Fruit fly (Drosophila melanogaster) whole organism, embryonic: Measurements from ENCODE around the gene fend.

Experiments used
- CG11247 ChIP-seq: fragments of 200-800 bp; sonication (Bioruptor generic); IDR thresholded peaks from 2 replicates; pipeline ENCODE4 v1.3.6; 2022; ENCODE audit warnings: missing biosample characterization, missing genetic modification characterization
- CG12155 ChIP-seq: fragments of 200-800 bp; sonication (Bioruptor generic); optimal IDR thresholded peaks from 3 replicates; lab custom pipeline; 2016; ENCODE audit warnings: missing biosample characterization, missing genetic modification characterization
- CG14050 ChIP-seq: fragments of 200-800 bp; sonication (Bioruptor generic); IDR thresholded peaks from 3 replicates; pipeline ENCODE4 v1.3.6; 2022; ENCODE audit warnings: missing biosample characterization, missing genetic modification characterization
- CG14441 ChIP-seq: fragments of 200-800 bp; sonication (Bioruptor generic); IDR thresholded peaks from 2 replicates; pipeline ENCODE4 v1.3.6; 2022; ENCODE audit warnings: missing biosample characterization, missing genetic modification characterization
- CG16815 ChIP-seq: fragments of 200-800 bp; sonication (Bioruptor generic); optimal IDR thresholded peaks from 3 replicates; lab custom pipeline; 2017; ENCODE audit warnings: missing biosample characterization, mild to moderate bottlenecking, missing genetic modification characterization
- CG16863 ChIP-seq: fragments of 200-800 bp; sonication (Bioruptor generic); optimal IDR thresholded peaks from 3 replicates; lab custom pipeline; 2016; ENCODE audit warnings: missing biosample characterization, missing genetic modification characterization
- CG17361 ChIP-seq: fragments of 200-800 bp; sonication (Bioruptor generic); IDR thresholded peaks from 3 replicates; pipeline ENCODE4 v1.3.6; 2022; ENCODE audit warnings: missing biosample characterization, missing genetic modification characterization
- CG17829 ChIP-seq: fragments of 200-800 bp; optimal IDR thresholded peaks from 2 replicates; lab custom pipeline; 2019; ENCODE audit warnings: missing biosample characterization, mild to moderate bottlenecking, missing genetic modification characterization, moderate library complexity
- CG1792 ChIP-seq: fragments of 200-800 bp; sonication (Bioruptor generic); optimal IDR thresholded peaks from 2 replicates; lab custom pipeline; 2016; ENCODE audit warnings: missing biosample characterization, missing genetic modification characterization
- CG18476 ChIP-seq: fragments of 200-800 bp; sonication (Bioruptor generic); optimal IDR thresholded peaks from 2 replicates; lab custom pipeline; 2016; ENCODE audit warnings: missing biosample characterization, mild to moderate bottlenecking, missing genetic modification characterization
- CG2202 ChIP-seq: fragments of 200-800 bp; sonication (Bioruptor generic); optimal IDR thresholded peaks from 2 replicates; lab custom pipeline; 2018; ENCODE audit warnings: missing biosample characterization, mild to moderate bottlenecking, missing genetic modification characterization
- CG3163 ChIP-seq: fragments of 200-800 bp; sonication (Bioruptor generic); optimal IDR thresholded peaks from 3 replicates; lab custom pipeline; 2016; ENCODE audit warnings: missing biosample characterization, missing genetic modification characterization
- CG32532 ChIP-seq: fragments of 200-800 bp; sonication (Bioruptor generic); IDR thresholded peaks from 2 replicates; pipeline ENCODE4 v1.3.6; 2022; ENCODE audit warnings: missing biosample characterization, missing genetic modification characterization
- CG3726 ChIP-seq: fragments of 200-800 bp; sonication (Bioruptor generic); IDR thresholded peaks from 3 replicates; pipeline ENCODE4, ENCODE4 v1.3.6; 2022; ENCODE audit warnings: missing biosample characterization, missing genetic modification characterization
- CG3838 ChIP-seq: fragments of 200-800 bp; sonication (Bioruptor generic); optimal IDR thresholded peaks from 3 replicates; lab custom pipeline; 2016; ENCODE audit warnings: missing biosample characterization, missing genetic modification characterization
- CG7963 ChIP-seq: fragments of 200-800 bp; sonication (Bioruptor generic); IDR thresholded peaks from 3 replicates; pipeline ENCODE4 v1.3.6; 2022; ENCODE audit warnings: missing biosample characterization, missing genetic modification characterization; ENCODE audit not compliant: partially characterized antibody
- Doc2 ChIP-seq: fragments of 200-800 bp; sonication (Bioruptor generic); IDR thresholded peaks from 2 replicates; pipeline ENCODE4 v1.3.6; 2022; ENCODE audit warnings: missing biosample characterization, missing genetic modification characterization
- Doc3 ChIP-seq: fragments of 200-800 bp; sonication (Bioruptor generic); IDR thresholded peaks from 3 replicates; pipeline ENCODE4 v1.3.6; 2022; ENCODE audit warnings: missing biosample characterization, missing genetic modification characterization; ENCODE audit not compliant: partially characterized antibody
- Elba2 ChIP-seq: fragments of 200-800 bp; sonication (Bioruptor generic); optimal IDR thresholded peaks from 3 replicates; lab custom pipeline; 2016; ENCODE audit warnings: missing biosample characterization, missing genetic modification characterization
- Fer2 ChIP-seq: fragments of 200-800 bp; sonication (Bioruptor generic); optimal IDR thresholded peaks from 2 replicates; lab custom pipeline; 2018; ENCODE audit warnings: missing biosample characterization, mild to moderate bottlenecking, missing genetic modification characterization, moderate library complexity
- Hmr ChIP-seq: fragments of 200-800 bp; sonication (Bioruptor generic); optimal IDR thresholded peaks from 3 replicates; lab custom pipeline; 2017; ENCODE audit warnings: mild to moderate bottlenecking, missing biosample characterization, missing genetic modification reagents, missing genetic modification characterization
- Hsf ChIP-seq: fragments of 200-800 bp; sonication (Bioruptor generic); optimal IDR thresholded peaks from 3 replicates; lab custom pipeline; 2016; ENCODE audit warnings: missing biosample characterization, missing genetic modification characterization
- Lhr ChIP-seq: fragments of 200-800 bp; sonication (Bioruptor generic); optimal IDR thresholded peaks from 3 replicates; lab custom pipeline; 2017; ENCODE audit warnings: mild to moderate bottlenecking, missing biosample characterization, missing genetic modification reagents, missing genetic modification characterization
- Max ChIP-seq: fragments of 200-800 bp; sonication (Bioruptor generic); optimal IDR thresholded peaks from 2 replicates; lab custom pipeline; 2016; ENCODE audit warnings: missing biosample characterization, mild to moderate bottlenecking, missing genetic modification characterization
- Med ChIP-seq: fragments of 200-800 bp; sonication (Bioruptor generic); peaks from one replicate; lab custom pipeline; 2016; ENCODE audit warnings: missing biosample characterization, missing genetic modification characterization, mild to moderate bottlenecking, inconsistent platforms, moderate library complexity
- Meics ChIP-seq: fragments of 200-800 bp; sonication (Bioruptor generic); optimal IDR thresholded peaks from 2 replicates; lab custom pipeline; 2017; ENCODE audit warnings: missing biosample characterization, mild to moderate bottlenecking, missing genetic modification characterization
- NfI ChIP-seq: fragments of 200-800 bp; sonication (Bioruptor generic); optimal IDR thresholded peaks from 3 replicates; lab custom pipeline; 2018; ENCODE audit warnings: missing biosample characterization, mild to moderate bottlenecking, missing genetic modification characterization, moderate library complexity
- Ssrp ChIP-seq: fragments of 200-800 bp; sonication (Bioruptor generic); optimal IDR thresholded peaks from 2 replicates; lab custom pipeline; 2018; ENCODE audit warnings: missing biosample characterization, mild to moderate bottlenecking, missing genetic modification characterization, moderate library complexity
- Trl ChIP-seq, 3 experiments: fragments of >200 bp in 2 of 3; fragments of 200-800 bp in 1 of 3; sonication (Bioruptor generic) in 1 of 3; optimal IDR thresholded peaks; 2 replicates in 1 of 3; 3 replicates in 2 of 3; lab custom pipeline; 2016 to 2017; ENCODE audit warnings: missing biosample characterization in 1 of 3, missing genetic modification characterization in 1 of 3
- abd-A ChIP-seq: fragments of 200-800 bp; sonication (Bioruptor generic); optimal IDR thresholded peaks from 3 replicates; lab custom pipeline; 2019; ENCODE audit warnings: missing biosample characterization, mild to moderate bottlenecking, missing genetic modification characterization, moderate library complexity
- al ChIP-seq: fragments of 200-800 bp; sonication (Bioruptor generic); IDR thresholded peaks from 2 replicates; pipeline ENCODE4 v1.3.6; 2022; ENCODE audit warnings: missing biosample characterization, missing genetic modification characterization
- ash1 ChIP-seq: fragments of 200-800 bp; sonication (Bioruptor generic); optimal IDR thresholded peaks from 2 replicates; lab custom pipeline; 2018; ENCODE audit warnings: missing biosample characterization, mild to moderate bottlenecking, missing genetic modification characterization
- cas ChIP-seq: fragments of 200-800 bp; sonication (Bioruptor generic); IDR thresholded peaks from 2 replicates; pipeline ENCODE4 v1.3.6; 2022; ENCODE audit warnings: missing biosample characterization, missing genetic modification characterization
- chinmo ChIP-seq: fragments of 200-800 bp; sonication (Bioruptor generic); IDR thresholded peaks from 4 replicates; pipeline ENCODE4 v1.3.6; 2022; ENCODE audit warnings: missing biosample characterization, missing genetic modification characterization; ENCODE audit not compliant: partially characterized antibody
- cwo ChIP-seq: fragments of 200-800 bp; sonication (Bioruptor generic); optimal IDR thresholded peaks from 3 replicates; lab custom pipeline; 2017; ENCODE audit warnings: missing biosample characterization, missing genetic modification characterization, mild to moderate bottlenecking, moderate library complexity, missing genetic modification reagents
- esg ChIP-seq: fragments of 200-800 bp; sonication (Bioruptor generic); conservative IDR thresholded peaks from 2 replicates; pipeline ENCODE4 v1.3.6; 2022; ENCODE audit warnings: missing biosample characterization, missing genetic modification characterization
- ham ChIP-seq: fragments of 200-800 bp; sonication (Bioruptor generic); IDR thresholded peaks from 2 replicates; pipeline ENCODE4 v1.3.6; 2022; ENCODE audit warnings: missing biosample characterization, missing genetic modification characterization
- hkb ChIP-seq, 2 experiments: fragments of 200-800 bp in 1 of 2; fragments of >200 bp in 1 of 2; sonication (Bioruptor generic) in 1 of 2; IDR thresholded peaks in 1 of 2; optimal IDR thresholded peaks in 1 of 2; 2 replicates each; pipeline versions ENCODE4 v1.3.6 to Lab custom; 2017 to 2022; ENCODE audit warnings: missing biosample characterization in 1 of 2, missing genetic modification characterization in 1 of 2
- jigr1 ChIP-seq: fragments of 200-800 bp; sonication (Bioruptor generic); IDR thresholded peaks from 3 replicates; pipeline ENCODE4 v1.3.6; 2022; ENCODE audit warnings: missing biosample characterization, missing genetic modification characterization
- lab ChIP-seq: fragments of 200-800 bp; sonication (Bioruptor generic); optimal IDR thresholded peaks from 3 replicates; lab custom pipeline; 2017; ENCODE audit warnings: missing biosample characterization, missing genetic modification characterization, mild to moderate bottlenecking, moderate library complexity, missing genetic modification reagents
- lbe ChIP-seq: fragments of 200-800 bp; sonication (Bioruptor generic); optimal IDR thresholded peaks from 2 replicates; lab custom pipeline; 2016; ENCODE audit warnings: missing biosample characterization, mild to moderate bottlenecking, missing genetic modification characterization
- nerfin-2 ChIP-seq: fragments of 200-800 bp; sonication (Bioruptor generic); IDR thresholded peaks from 2 replicates; pipeline ENCODE4 v1.3.6; 2022; ENCODE audit warnings: missing biosample characterization, missing genetic modification characterization; ENCODE audit not compliant: partially characterized antibody
- onecut ChIP-seq: fragments of 200-800 bp; sonication (Bioruptor generic); IDR thresholded peaks from 2 replicates; pipeline ENCODE4 v1.3.6; 2022; ENCODE audit warnings: missing biosample characterization, missing genetic modification characterization
- peb ChIP-seq: fragments of 200-800 bp; sonication (Bioruptor generic); IDR thresholded peaks from 2 replicates; pipeline ENCODE4 v1.3.6; 2022; ENCODE audit warnings: missing biosample characterization, missing genetic modification characterization
- pfk ChIP-seq: fragments of 200-800 bp; sonication (Bioruptor generic); optimal IDR thresholded peaks from 2 replicates; lab custom pipeline; 2018; ENCODE audit warnings: missing biosample characterization, mild to moderate bottlenecking, missing genetic modification characterization, moderate library complexity
- pita ChIP-seq: fragments of 200-800 bp; sonication (Bioruptor generic); optimal IDR thresholded peaks from 2 replicates; lab custom pipeline; 2017; ENCODE audit warnings: missing biosample characterization, mild to moderate bottlenecking, missing genetic modification characterization
- pum ChIP-seq: fragments of 200-800 bp; sonication (Bioruptor generic); optimal IDR thresholded peaks from 2 replicates; lab custom pipeline; 2016; ENCODE audit warnings: missing biosample characterization, missing genetic modification characterization
- run ChIP-seq: fragments of 200-800 bp; sonication (Bioruptor generic); optimal IDR thresholded peaks from 3 replicates; lab custom pipeline; 2018; ENCODE audit warnings: missing biosample characterization, mild to moderate bottlenecking, missing genetic modification characterization
- sqz ChIP-seq: fragments of 200-800 bp; sonication (Bioruptor generic); optimal IDR thresholded peaks from 3 replicates; lab custom pipeline; 2018; ENCODE audit warnings: missing biosample characterization, mild to moderate bottlenecking, missing genetic modification characterization
- z ChIP-seq: fragments of 200-800 bp; sonication (Bioruptor generic); IDR thresholded peaks from 3 replicates; pipeline ENCODE4 v1.3.6; 2022; ENCODE audit warnings: missing biosample characterization, missing genetic modification characterization

fend gene

DNA sequence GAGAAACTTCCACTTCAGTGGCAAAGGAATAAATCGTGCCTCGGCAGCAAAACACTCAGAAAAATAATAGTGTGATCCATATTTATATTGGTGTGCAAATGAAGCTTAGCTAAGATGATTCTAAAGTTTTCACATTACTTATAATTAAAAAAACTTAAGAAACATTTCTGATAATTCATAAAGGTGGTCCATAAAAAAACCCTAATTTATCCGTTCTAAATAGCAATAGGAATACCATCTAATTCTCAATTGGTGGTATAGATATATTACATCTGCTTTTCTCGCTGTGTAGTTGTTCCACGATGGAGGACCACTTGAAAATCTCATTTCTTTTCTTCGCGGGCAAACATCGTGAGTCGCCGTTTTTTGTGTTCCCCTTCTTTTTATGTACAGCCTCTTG lies 20.2 kb upstream of the fend start (continued):
- TF ChIP-seq sqz, result no peak
- no peak for TF ChIP-seq CG3838 (GFP tag; lab: Kevin White, UChicago)
- TF ChIP-seq hkb (optimal IDR thresholded peaks at IDR 0.05; lab: Kevin White, UChicago), result no peak
- peak; percentile 61 for TF ChIP-seq hkb (GFP tag; IDR thresholded peaks at IDR 0.05; lab: Robert Waterston, UW)
- peak; percentile 66 for TF ChIP-seq CG17829
- TF ChIP-seq CG2202 (tag; lab: Kevin White, UChicago), result no peak
- no peak for TF ChIP-seq nerfin-2 (GFP tag; lab: Robert Waterston, UW)
- TF ChIP-seq CG3163, result no peak
- TF ChIP-seq CG17361, result peak; percentile 64; the same call in 2 of the 3 replicates
- no peak for TF ChIP-seq ash1 (GFP tag; lab: Kevin White, UChicago)
- peak; percentile 30 for TF ChIP-seq NfI (GFP tag; lab: Kevin White, UChicago)
- TF ChIP-seq Doc3 (GFP tag; lab: Robert Waterston, UW), result no peak
- peak; percentile 14 for TF ChIP-seq CG16815 (GFP tag; lab: Kevin White, UChicago)
- TF ChIP-seq lbe (GFP tag; lab: Kevin White, UChicago), result no peak
- peak; percentile 63 for TF ChIP-seq CG32532 (GFP tag; lab: Robert Waterston, UW)
- no peak for TF ChIP-seq pum (GFP tag; lab: Kevin White, UChicago)
- no peak for TF ChIP-seq pita
- peak; percentile 36 for TF ChIP-seq CG16863 (GFP tag; lab: Kevin White, UChicago)
- TF ChIP-seq CG12155 (GFP tag; lab: Kevin White, UChicago), result peak; percentile 52
- TF ChIP-seq pfk (GFP tag; lab: Kevin White, UChicago), result no peak
- no peak for TF ChIP-seq z
- peak; percentile 23 for TF ChIP-seq CG1792 (GFP tag; lab: Kevin White, UChicago)
- TF ChIP-seq Hmr (GFP tag; lab: Kevin White, UChicago), result peak; percentile 56
- peak; percentile 46 for TF ChIP-seq Max
- TF ChIP-seq Meics, result peak; percentile 70
- no peak for TF ChIP-seq ham
- TF ChIP-seq cwo (GFP tag; lab: Kevin White, UChicago), result peak; percentile 50
- no peak for TF ChIP-seq jigr1 (GFP tag; lab: Robert Waterston, UW)
- peak; percentile 63 for TF ChIP-seq Med
- peak; percentile 23 for TF ChIP-seq Fer2 (tag; lab: Kevin White, UChicago)
- TF ChIP-seq CG14441 (GFP tag; lab: Robert Waterston, UW), result no peak
- no peak for TF ChIP-seq onecut (GFP tag; lab: Robert Waterston, UW)
- TF ChIP-seq run (tag; lab: Kevin White, UChicago), result no peak
- peak; percentile 49 for TF ChIP-seq Ssrp
- peak; percentile 46 for TF ChIP-seq Hsf
- no peak for TF ChIP-seq Lhr (GFP tag; lab: Kevin White, UChicago)
- TF ChIP-seq CG7963 (GFP tag; lab: Robert Waterston, UW), result no peak
- no peak for TF ChIP-seq cas (GFP tag; lab: Robert Waterston, UW)
- no peak for TF ChIP-seq Doc2 (GFP tag; lab: Robert Waterston, UW)
- no peak for TF ChIP-seq al (GFP tag; lab: Robert Waterston, UW)
- TF ChIP-seq esg, result peak; percentile 38; the same call in 1 of the 2 replicates
- no peak for TF ChIP-seq chinmo (GFP tag; lab: Robert Waterston, UW)
- no peak for TF ChIP-seq CG11247 (GFP tag; lab: Robert Waterston, UW)
- TF ChIP-seq peb (GFP tag; lab: Robert Waterston, UW), result no peak; the same call in 1 of the 2 replicates
- TF ChIP-seq lab (GFP tag; lab: Kevin White, UChicago), result peak; percentile 75
- TF ChIP-seq CG14050 (GFP tag; lab: Robert Waterston, UW), result no peak; the same call in 2 of the 3 replicates
- TF ChIP-seq CG18476 (GFP tag; lab: Kevin White, UChicago), result peak; percentile 56
- TF ChIP-seq CG3726, result no peak
- TF ChIP-seq Elba2 (GFP tag; lab: Kevin White, UChicago), result no peak
- no peak for TF ChIP-seq abd-A
- no peak for TF ChIP-seq Trl (optimal IDR thresholded peaks at IDR 0.05; lab: Kevin White, UChicago)
- no peak for TF ChIP-seq Trl (GFP tag; optimal IDR thresholded peaks at IDR 0.05; lab: Kevin White, UChicago)
